Fruit fly (Drosophila melanogaster) whole organism, embryonic: ENCODE results near the gene oxt.
A peak's percentile ranks its signal among the peaks of the same experiment; 100 is the strongest.

Source experiments
- BtbVII ChIP-seq: fragments of 200-800 bp; sonication (Bioruptor generic); optimal IDR thresholded peaks from 3 replicates; lab custom pipeline; 2017; ENCODE audit warnings: missing biosample characterization, mild to moderate bottlenecking, missing genetic modification characterization
- C15 ChIP-seq: fragments of 200-800 bp; sonication (Bioruptor generic); IDR thresholded peaks from 3 replicates; pipeline ENCODE4 v1.3.6; 2022; ENCODE audit warnings: missing biosample characterization, missing genetic modification characterization
- CG11723 ChIP-seq: fragments of 200-800 bp; sonication (Bioruptor generic); optimal IDR thresholded peaks from 2 replicates; lab custom pipeline; 2017; ENCODE audit warnings: missing biosample characterization, mild to moderate bottlenecking, missing genetic modification characterization
- CG12219 ChIP-seq: fragments of 200-800 bp; sonication (Bioruptor generic); optimal IDR thresholded peaks from 3 replicates; lab custom pipeline; 2018; ENCODE audit warnings: missing biosample characterization, mild to moderate bottlenecking, missing genetic modification characterization
- CG12769 ChIP-seq: fragments of 200-800 bp; sonication (Bioruptor generic); optimal IDR thresholded peaks from 2 replicates; lab custom pipeline; 2019; ENCODE audit warnings: missing biosample characterization, mild to moderate bottlenecking, missing genetic modification characterization, moderate library complexity
- CG13424 ChIP-seq: fragments of 200-800 bp; sonication (Bioruptor generic); optimal IDR thresholded peaks from 2 replicates; lab custom pipeline; 2019; ENCODE audit warnings: missing biosample characterization, mild to moderate bottlenecking, missing genetic modification characterization, moderate library complexity
- CG14965 ChIP-seq: fragments of 200-800 bp; sonication (Bioruptor generic); optimal IDR thresholded peaks from 2 replicates; lab custom pipeline; 2016; ENCODE audit warnings: missing biosample characterization, missing genetic modification characterization, borderline replicate concordance
- CG17186 ChIP-seq: fragments of 200-800 bp; sonication (Bioruptor generic); optimal IDR thresholded peaks from 3 replicates; lab custom pipeline; 2017; ENCODE audit warnings: missing biosample characterization, missing genetic modification reagents, missing genetic modification characterization
- CG17328 ChIP-seq: fragments of 200-800 bp; sonication (Bioruptor generic); IDR thresholded peaks from 2 replicates; pipeline ENCODE4 v1.3.6; 2022; ENCODE audit warnings: missing biosample characterization, missing genetic modification characterization
- CG18011 ChIP-seq: fragments of 200-800 bp; sonication (Bioruptor generic); optimal IDR thresholded peaks from 2 replicates; lab custom pipeline; 2017; ENCODE audit warnings: missing biosample characterization, missing genetic modification characterization, mild to moderate bottlenecking, moderate library complexity, missing genotype
- CG2129 ChIP-seq: fragments of 200-800 bp; sonication (Bioruptor generic); IDR thresholded peaks from 2 replicates; pipeline ENCODE4 v1.3.6; 2022; ENCODE audit warnings: missing biosample characterization, missing genetic modification characterization; ENCODE audit not compliant: partially characterized antibody
- CG34376 ChIP-seq: fragments of 200-800 bp; sonication (Bioruptor generic); optimal IDR thresholded peaks from 2 replicates; lab custom pipeline; 2018; ENCODE audit warnings: missing biosample characterization, mild to moderate bottlenecking, missing genetic modification characterization
- CG3838 ChIP-seq: fragments of 200-800 bp; sonication (Bioruptor generic); optimal IDR thresholded peaks from 3 replicates; lab custom pipeline; 2016; ENCODE audit warnings: missing biosample characterization, missing genetic modification characterization
- CG42726 ChIP-seq: fragments of 200-800 bp; sonication (Bioruptor generic); IDR thresholded peaks from 2 replicates; pipeline ENCODE4 v1.3.6; 2022; ENCODE audit warnings: missing biosample characterization, missing genetic modification characterization; ENCODE audit not compliant: partially characterized antibody
- CG43689 ChIP-seq: fragments of 200-800 bp; sonication (Bioruptor generic); IDR thresholded peaks from 2 replicates; pipeline ENCODE4 v1.3.6; 2022; ENCODE audit warnings: missing biosample characterization, missing genetic modification characterization
- CG5953 ChIP-seq: fragments of 200-800 bp; sonication (Bioruptor generic); IDR thresholded peaks from 2 replicates; pipeline ENCODE4 v1.3.6; 2022; ENCODE audit warnings: missing biosample characterization, missing genetic modification characterization
- CG6175 ChIP-seq: fragments of 200-800 bp; sonication (Bioruptor generic); IDR thresholded peaks from 3 replicates; pipeline ENCODE4 v1.3.6; 2022; ENCODE audit warnings: missing biosample characterization, missing genetic modification characterization
- CG8290 ChIP-seq, 3 experiments: fragments of 200-800 bp; sonication (Bioruptor generic); optimal IDR thresholded peaks; 2 replicates each; lab custom pipeline; 2016 to 2019; ENCODE audit warnings: missing biosample characterization in 3 of 3, missing genetic modification characterization in 3 of 3, mild to moderate bottlenecking in 2 of 3, moderate library complexity in 1 of 3
- CG9727 ChIP-seq: fragments of 200-800 bp; sonication (Bioruptor generic); optimal IDR thresholded peaks from 3 replicates; lab custom pipeline; 2017; ENCODE audit warnings: missing biosample characterization, mild to moderate bottlenecking, missing genetic modification characterization
- Deaf1 ChIP-seq: fragments of 200-800 bp; optimal IDR thresholded peaks from 3 replicates; lab custom pipeline; 2019; ENCODE audit warnings: missing biosample characterization, mild to moderate bottlenecking, missing genetic modification characterization, moderate library complexity
- HLH3B ChIP-seq: fragments of 200-800 bp; sonication (Bioruptor generic); IDR thresholded peaks from 2 replicates; pipeline ENCODE4 v1.3.6; 2022; ENCODE audit warnings: missing biosample characterization, missing genetic modification characterization
- HLHmδ ChIP-seq: fragments of 200-800 bp; sonication (Bioruptor generic); optimal IDR thresholded peaks from 2 replicates; lab custom pipeline; 2018; ENCODE audit warnings: missing biosample characterization, mild to moderate bottlenecking, missing genetic modification characterization, moderate library complexity
- HmgD ChIP-seq: fragments of 200-800 bp; sonication (Bioruptor generic); optimal IDR thresholded peaks from 3 replicates; lab custom pipeline; 2016; ENCODE audit warnings: missing biosample characterization, missing genetic modification characterization
- Jarid2 ChIP-seq: fragments of 200-800 bp; sonication (Bioruptor generic); optimal IDR thresholded peaks from 3 replicates; lab custom pipeline; 2017; ENCODE audit warnings: mild to moderate bottlenecking, missing biosample characterization, missing genetic modification reagents, missing genetic modification characterization
- Lpt ChIP-seq: fragments of >200 bp; optimal IDR thresholded peaks from 2 replicates; lab custom pipeline; 2018; ENCODE audit warnings: missing biosample characterization, missing genetic modification characterization
- Ptx1 ChIP-seq: fragments of 200-800 bp; sonication (Bioruptor generic); IDR thresholded peaks from 2 replicates; pipeline ENCODE4 v1.3.6; 2022; ENCODE audit warnings: missing biosample characterization, missing genetic modification characterization
- Ravus ChIP-seq: fragments of 200-800 bp; sonication (Bioruptor generic); IDR thresholded peaks from 2 replicates; pipeline ENCODE4 v1.3.6; 2022; ENCODE audit warnings: missing biosample characterization, missing genetic modification characterization
- Sox102F ChIP-seq: fragments of 200-800 bp; sonication (Bioruptor generic); optimal IDR thresholded peaks from 2 replicates; lab custom pipeline; 2018; ENCODE audit warnings: missing biosample characterization, mild to moderate bottlenecking, missing genetic modification characterization, moderate library complexity
- Sry-β ChIP-seq: fragments of 200-800 bp; sonication (Bioruptor generic); optimal IDR thresholded peaks from 2 replicates; lab custom pipeline; 2018; ENCODE audit warnings: missing biosample characterization, mild to moderate bottlenecking, missing genetic modification characterization, moderate library complexity
- abd-A ChIP-seq: fragments of 200-800 bp; sonication (Bioruptor generic); optimal IDR thresholded peaks from 3 replicates; lab custom pipeline; 2019; ENCODE audit warnings: missing biosample characterization, mild to moderate bottlenecking, missing genetic modification characterization, moderate library complexity
- ap ChIP-seq: fragments of 200-800 bp; sonication (Bioruptor generic); IDR thresholded peaks from 2 replicates; pipeline ENCODE4 v1.3.6; 2022; ENCODE audit warnings: missing biosample characterization, missing genetic modification characterization
- cas ChIP-seq: fragments of 200-800 bp; sonication (Bioruptor generic); IDR thresholded peaks from 2 replicates; pipeline ENCODE4 v1.3.6; 2022; ENCODE audit warnings: missing biosample characterization, missing genetic modification characterization
- caup ChIP-seq: fragments of 200-800 bp; sonication (Bioruptor generic); optimal IDR thresholded peaks from 3 replicates; lab custom pipeline; 2017; ENCODE audit warnings: missing biosample characterization, mild to moderate bottlenecking, missing genetic modification characterization, moderate library complexity; ENCODE audit not compliant: severe bottlenecking
- cg ChIP-seq: fragments of 200-800 bp; sonication (Bioruptor generic); optimal IDR thresholded peaks from 3 replicates; lab custom pipeline; 2019; ENCODE audit warnings: missing biosample characterization, mild to moderate bottlenecking, missing genetic modification characterization, moderate library complexity
- chm ChIP-seq: fragments of 200-800 bp; sonication (Bioruptor generic); IDR thresholded peaks from 2 replicates; pipeline ENCODE4 v1.3.6; 2022; ENCODE audit warnings: missing biosample characterization, missing genetic modification characterization
- crc ChIP-seq: fragments of 200-800 bp; sonication (Bioruptor generic); optimal IDR thresholded peaks from 2 replicates; lab custom pipeline; 2016; ENCODE audit warnings: missing biosample characterization, missing genetic modification characterization
- da ChIP-seq: fragments of 200-800 bp; sonication (Bioruptor generic); optimal IDR thresholded peaks from 2 replicates; lab custom pipeline; 2016; ENCODE audit warnings: missing biosample characterization, missing genetic modification characterization
- dan ChIP-seq: fragments of 200-800 bp; sonication (Bioruptor generic); IDR thresholded peaks from 2 replicates; pipeline ENCODE4 v1.3.6; 2022; ENCODE audit warnings: missing biosample characterization, missing genetic modification characterization
- en ChIP-seq: fragments of 200-800 bp; sonication (Bioruptor generic); optimal IDR thresholded peaks from 2 replicates; lab custom pipeline; 2016; ENCODE audit warnings: missing biosample characterization, missing genetic modification characterization
- gem ChIP-seq: fragments of 200-800 bp; sonication (Bioruptor generic); optimal IDR thresholded peaks from 2 replicates; lab custom pipeline; 2019; ENCODE audit warnings: missing biosample characterization, mild to moderate bottlenecking, missing genetic modification characterization, moderate library complexity
- grau ChIP-seq: fragments of 200-800 bp; optimal IDR thresholded peaks from 3 replicates; lab custom pipeline; 2019; ENCODE audit warnings: missing biosample characterization, mild to moderate bottlenecking, missing genetic modification characterization, moderate library complexity
- hbn ChIP-seq: fragments of 200-800 bp; sonication (Bioruptor generic); IDR thresholded peaks from 2 replicates; pipeline ENCODE4 v1.3.6; 2022; ENCODE audit warnings: missing biosample characterization, missing genetic modification characterization; ENCODE audit not compliant: partially characterized antibody
- hth ChIP-seq: fragments of >200 bp; optimal IDR thresholded peaks from 2 replicates; lab custom pipeline; 2017; ENCODE audit warnings: inconsistent platforms
- mam ChIP-seq: fragments of 200-800 bp; sonication (Bioruptor generic); optimal IDR thresholded peaks from 3 replicates; lab custom pipeline; 2016; ENCODE audit warnings: missing biosample characterization, missing genetic modification characterization
- pb ChIP-seq: fragments of 200-800 bp; sonication (Bioruptor generic); optimal IDR thresholded peaks from 3 replicates; lab custom pipeline; 2016; ENCODE audit warnings: missing biosample characterization, missing genetic modification characterization
- slou ChIP-seq: fragments of 200-800 bp; sonication (Bioruptor generic); optimal IDR thresholded peaks from 3 replicates; lab custom pipeline; 2016; ENCODE audit warnings: missing biosample characterization, missing genetic modification characterization
- tx ChIP-seq: fragments of 200-800 bp; sonication (Bioruptor generic); optimal IDR thresholded peaks from 2 replicates; lab custom pipeline; 2016; ENCODE audit warnings: missing biosample characterization, missing genetic modification characterization
- wdn ChIP-seq: fragments of 200-800 bp; sonication (Bioruptor generic); IDR thresholded peaks from 2 replicates; pipeline ENCODE4 v1.3.6; 2022; ENCODE audit warnings: missing biosample characterization, missing genetic modification characterization
- zen2 ChIP-seq: fragments of 200-800 bp; sonication (Bioruptor generic); IDR thresholded peaks from 3 replicates; pipeline ENCODE4 v1.3.6; 2022; ENCODE audit warnings: missing biosample characterization, missing genetic modification characterization; ENCODE audit not compliant: partially characterized antibody
- zfh1 ChIP-seq: fragments of 200-800 bp; sonication (Bioruptor generic); IDR thresholded peaks from 3 replicates; pipeline ENCODE4 v1.3.6; 2022; ENCODE audit warnings: missing biosample characterization, missing genetic modification characterization

Gene oxt

DNA sequence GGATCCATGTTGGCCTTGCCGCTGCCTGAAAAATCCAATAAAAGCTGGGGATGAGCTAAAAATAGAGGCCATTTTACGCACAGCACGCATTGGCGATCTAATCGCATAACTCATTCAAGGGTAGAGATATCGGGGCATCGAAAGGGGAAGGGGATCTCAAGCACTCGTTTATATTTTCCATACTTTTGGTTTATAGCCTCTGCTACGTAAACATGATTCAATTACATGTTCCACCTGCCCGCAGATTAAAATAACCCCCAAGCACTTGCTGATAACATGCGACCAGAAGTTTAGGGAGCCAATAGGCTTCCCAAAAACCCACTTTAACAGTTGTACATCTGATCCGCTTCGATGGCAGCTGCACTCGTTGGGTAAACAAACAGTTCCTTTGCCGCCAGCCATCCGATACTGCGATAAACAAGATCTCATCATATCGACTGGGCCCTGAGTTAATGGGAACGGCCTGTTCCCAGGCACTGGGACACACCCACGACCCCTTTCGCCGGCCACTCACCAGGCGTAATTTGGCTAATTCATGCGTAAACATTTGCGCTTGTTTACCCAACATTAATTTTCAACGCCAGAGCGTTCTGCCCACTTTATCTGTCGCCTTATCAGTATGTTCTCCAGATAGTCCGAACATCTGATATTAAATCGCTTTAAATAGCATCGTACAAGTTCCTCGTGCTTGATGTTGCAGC lies 8.4 kb downstream of the oxt start (continued):
- no peak for TF ChIP-seq CG17186 (GFP tag; lab: Kevin White, UChicago)
- no peak for TF ChIP-seq CG8290 (GFP tag; optimal IDR thresholded peaks at IDR 0.05; lab: Kevin White, UChicago)
- no peak for TF ChIP-seq CG8290 (tag; optimal IDR thresholded peaks at IDR 0.05; lab: Kevin White, UChicago)
- TF ChIP-seq CG3838: no peak
- no peak for TF ChIP-seq HLHmδ
- no peak for TF ChIP-seq CG5953
- no peak for TF ChIP-seq hbn (GFP tag; lab: Robert Waterston, UW)
- no peak for TF ChIP-seq CG6175
- TF ChIP-seq zen2 (GFP tag; lab: Robert Waterston, UW): no peak
- TF ChIP-seq en: no peak
- TF ChIP-seq HLH3B (GFP tag; lab: Robert Waterston, UW): no peak
- no peak for TF ChIP-seq CG18011
- no peak for TF ChIP-seq crc (GFP tag; lab: Kevin White, UChicago)
- TF ChIP-seq BtbVII (GFP tag; lab: Kevin White, UChicago): no peak
- no peak for TF ChIP-seq mam
- no peak for TF ChIP-seq CG9727 (GFP tag; lab: Kevin White, UChicago)
- no peak for TF ChIP-seq Lpt
- no peak for TF ChIP-seq Jarid2 (GFP tag; lab: Kevin White, UChicago)
- TF ChIP-seq dan (GFP tag; lab: Robert Waterston, UW): no peak
- no peak for TF ChIP-seq zfh1 (GFP tag; lab: Robert Waterston, UW)
- no peak for TF ChIP-seq CG2129 (GFP tag; lab: Robert Waterston, UW)
- TF ChIP-seq chm (GFP tag; lab: Robert Waterston, UW): no peak
- no peak for TF ChIP-seq hth (lab: Kevin White, UChicago)
- no peak for TF ChIP-seq CG42726 (GFP tag; lab: Robert Waterston, UW)
- TF ChIP-seq CG12219 (GFP tag; lab: Kevin White, UChicago): no peak
- TF ChIP-seq Ravus (GFP tag; lab: Robert Waterston, UW): no peak
- TF ChIP-seq Ptx1 (GFP tag; lab: Robert Waterston, UW): no peak
- TF ChIP-seq da (GFP tag; lab: Kevin White, UChicago): no peak
- no peak for TF ChIP-seq C15
- TF ChIP-seq CG11723 (GFP tag; lab: Kevin White, UChicago): no peak
- no peak for TF ChIP-seq grau (tag; lab: Kevin White, UChicago)
- no peak for TF ChIP-seq Sox102F (GFP tag; lab: Kevin White, UChicago)
- no peak for TF ChIP-seq CG13424 (tag; lab: Kevin White, UChicago)
- no peak for TF ChIP-seq CG17328
- no peak for TF ChIP-seq Deaf1 (tag; lab: Kevin White, UChicago)
- TF ChIP-seq cg (GFP tag; lab: Kevin White, UChicago): no peak
- TF ChIP-seq abd-A (tag; lab: Kevin White, UChicago): no peak
- TF ChIP-seq HmgD (GFP tag; lab: Kevin White, UChicago): no peak
- no peak for TF ChIP-seq CG12769 (tag; lab: Kevin White, UChicago)
- no peak for TF ChIP-seq pb (GFP tag; lab: Kevin White, UChicago)
- TF ChIP-seq CG43689 (GFP tag; lab: Robert Waterston, UW): no peak
- peak; percentile 34 for TF ChIP-seq caup (GFP tag; lab: Kevin White, UChicago)
- no peak for TF ChIP-seq slou (GFP tag; lab: Kevin White, UChicago)
- peak; percentile 27 for TF ChIP-seq CG34376
- no peak for TF ChIP-seq tx (GFP tag; lab: Kevin White, UChicago)
- no peak for TF ChIP-seq Sry-β (GFP tag; lab: Kevin White, UChicago)
- no peak for TF ChIP-seq CG14965 (GFP tag; lab: Kevin White, UChicago)
- TF ChIP-seq cas (GFP tag; lab: Robert Waterston, UW): no peak
- TF ChIP-seq gem (tag; lab: Kevin White, UChicago): no peak
- no peak for TF ChIP-seq wdn (GFP tag; lab: Robert Waterston, UW)
- TF ChIP-seq ap (GFP tag; lab: Robert Waterston, UW): no peak
